Worm (Caenorhabditis elegans): ENCODE results near the gene F10A3.12.

The F10A3.12 gene

ce11 chrV:16198016-16198415 lies 34.2 kb downstream of the F10A3.12 start, which contains the start of gene F11A5.5:
F11A5.5 (plus strand) TSS chrV:16198316.
- TF ChIP-seq F13C5.2 (tag; optimal IDR thresholded peaks at IDR 0.05) (no peak), scrt-1 (GFP tag; IDR thresholded peaks at IDR 0.05) (no peak), B0310.2 (tag; optimal IDR thresholded peaks at IDR 0.05) (no peak), ama-1 (optimal IDR thresholded peaks at IDR 0.05) (no peak), hnd-1 (tag; optimal IDR thresholded peaks at IDR 0.05) (no peak), ceh-13 (GFP tag; optimal IDR thresholded peaks at IDR 0.05) (no peak), tbx-11 (GFP tag; IDR thresholded peaks at IDR 0.05) (no peak), flt-1 (GFP tag; IDR thresholded peaks at IDR 0.05) (no peak), tra-4 (tag; optimal IDR thresholded peaks at IDR 0.05) (no peak), ceh-36 (tag; optimal IDR thresholded peaks at IDR 0.05) (no peak)

- TF ChIP-seq pes-1 (GFP tag; IDR thresholded peaks at IDR 0.05) (no peak), hmg-4 (GFP tag; optimal IDR thresholded peaks at IDR 0.05) (no peak), tbx-11 (GFP tag; IDR thresholded peaks at IDR 0.05) (no peak), B0310.2 (tag; optimal IDR thresholded peaks at IDR 0.05) (no peak), scrt-1 (GFP tag; IDR thresholded peaks at IDR 0.05) (no peak), tbx-37 (GFP tag; conservative IDR thresholded peaks at IDR 0.05) (no peak)
Observed at ce11 chrV:16201730-16202129, 37.9 kb downstream of the F10A3.12 start, which contains the start of gene F11A5.17. F11A5.17 (plus strand) TSS chrV:16202030.

ce11 chrV:16202618-16203017 lies 38.8 kb downstream of the F10A3.12 start, which contains the start of gene F11A5.18:
F11A5.18 (plus strand) TSS chrV:16202918.
- TF ChIP-seq pes-1 (GFP tag; IDR thresholded peaks at IDR 0.05): no peak
- TF ChIP-seq tbx-11 (GFP tag; IDR thresholded peaks at IDR 0.05): no peak
- TF ChIP-seq hmbx-1 (tag; optimal IDR thresholded peaks at IDR 0.05): no peak

ce11 chrV:16204888-16205287 lies 41.1 kb downstream of the F10A3.12 start, which contains the start of gene irld-26:
irld-26 (plus strand) TSS chrV:16205188.
- TF ChIP-seq ama-1 (optimal IDR thresholded peaks at IDR 0.05) (no peak), hmg-4 (GFP tag; optimal IDR thresholded peaks at IDR 0.05) (no peak)

ce11 chrV:16209837-16210236 lies 46.0 kb downstream of the F10A3.12 start, which contains the start of gene oac-15:
oac-15 (minus strand) TSS chrV:16209937.
- no peak for TF ChIP-seq sea-1 (GFP tag; conservative IDR thresholded peaks at IDR 0.05)
- TF ChIP-seq ama-1 (optimal IDR thresholded peaks at IDR 0.05): no peak
- no peak for TF ChIP-seq pes-1 (GFP tag; IDR thresholded peaks at IDR 0.05)
- no peak for TF ChIP-seq ceh-13 (GFP tag; optimal IDR thresholded peaks at IDR 0.05)
- TF ChIP-seq hmg-4 (GFP tag; optimal IDR thresholded peaks at IDR 0.05): no peak
- TF ChIP-seq ets-7 (tag; optimal IDR thresholded peaks at IDR 0.05): no peak
- TF ChIP-seq flt-1 (GFP tag; IDR thresholded peaks at IDR 0.05): no peak
- no peak for TF ChIP-seq hnd-1 (tag; optimal IDR thresholded peaks at IDR 0.05)
- TF ChIP-seq B0310.2 (tag; optimal IDR thresholded peaks at IDR 0.05): no peak
- no peak for TF ChIP-seq aly-1 (tag; optimal IDR thresholded peaks at IDR 0.05)
- no peak for TF ChIP-seq hmbx-1 (tag; optimal IDR thresholded peaks at IDR 0.05)
- no peak for TF ChIP-seq scrt-1 (GFP tag; IDR thresholded peaks at IDR 0.05)
- TF ChIP-seq F13C5.2 (tag; optimal IDR thresholded peaks at IDR 0.05): no peak
- TF ChIP-seq tra-4 (tag; optimal IDR thresholded peaks at IDR 0.05): no peak
- TF ChIP-seq tbx-37 (GFP tag; conservative IDR thresholded peaks at IDR 0.05): no peak
- no peak for TF ChIP-seq ceh-36 (tag; optimal IDR thresholded peaks at IDR 0.05)

- TF ChIP-seq ama-1 (optimal IDR thresholded peaks at IDR 0.05): no peak
Observed at ce11 chrV:16210257-16211002, 46.6 kb downstream of the F10A3.12 start, which contains the start of gene F11A5.16. F11A5.16 (plus strand) TSS chrV:16210952.

- TF ChIP-seq B0310.2 (tag; optimal IDR thresholded peaks at IDR 0.05) (no peak), aly-1 (tag; optimal IDR thresholded peaks at IDR 0.05) (no peak), tbx-37 (GFP tag; conservative IDR thresholded peaks at IDR 0.05) (no peak), hmbx-1 (tag; optimal IDR thresholded peaks at IDR 0.05) (no peak), ceh-36 (tag; optimal IDR thresholded peaks at IDR 0.05) (no peak), hmg-4 (GFP tag; optimal IDR thresholded peaks at IDR 0.05) (no peak), tbx-11 (GFP tag; IDR thresholded peaks at IDR 0.05) (no peak), tra-4 (tag; optimal IDR thresholded peaks at IDR 0.05) (no peak), hnd-1 (tag; optimal IDR thresholded peaks at IDR 0.05) (no peak), pes-1 (GFP tag; IDR thresholded peaks at IDR 0.05) (no peak), ceh-13 (GFP tag; optimal IDR thresholded peaks at IDR 0.05) (no peak), scrt-1 (GFP tag; IDR thresholded peaks at IDR 0.05) (no peak), sea-1 (GFP tag; conservative IDR thresholded peaks at IDR 0.05) (no peak), F13C5.2 (tag; optimal IDR thresholded peaks at IDR 0.05) (no peak), flt-1 (GFP tag; IDR thresholded peaks at IDR 0.05) (no peak)
Observed at ce11 chrV:16211713-16212112, 47.9 kb downstream of the F10A3.12 start.

ce11 chrV:16213323-16213722 lies 49.5 kb downstream of the F10A3.12 start:
- TF ChIP-seq pes-1 (GFP tag; IDR thresholded peaks at IDR 0.05) (no peak), aly-1 (tag; optimal IDR thresholded peaks at IDR 0.05) (no peak), ceh-36 (tag; optimal IDR thresholded peaks at IDR 0.05) (no peak), scrt-1 (GFP tag; IDR thresholded peaks at IDR 0.05) (no peak), hnd-1 (tag; optimal IDR thresholded peaks at IDR 0.05) (no peak), F13C5.2 (tag; optimal IDR thresholded peaks at IDR 0.05) (no peak), tbx-11 (GFP tag; IDR thresholded peaks at IDR 0.05) (no peak), B0310.2 (tag; optimal IDR thresholded peaks at IDR 0.05) (no peak), ceh-13 (GFP tag; optimal IDR thresholded peaks at IDR 0.05) (no peak)
